Fruit fly (Drosophila melanogaster): ENCODE results near the gene Gr97a.

Gene Gr97a

dm6 chr3R:26966385-26966784 lies at the start of gene Gr97a:
Gr97a (minus strand) TSS chr3R:26966485.
- TF ChIP-seq cic (GFP tag; optimal IDR thresholded peaks at IDR 0.05) (no peak), CG14711 (tag; optimal IDR thresholded peaks at IDR 0.05) (no peak), CG11617 (GFP tag; optimal IDR thresholded peaks at IDR 0.05) (no peak), ovo (GFP tag; optimal IDR thresholded peaks at IDR 0.05) (no peak), pad (GFP tag; optimal IDR thresholded peaks at IDR 0.05) (no peak), CG12768 (GFP tag; optimal IDR thresholded peaks at IDR 0.05) (no peak), bab1 (GFP tag; optimal IDR thresholded peaks at IDR 0.05) (no peak), Hr96 (GFP tag; optimal IDR thresholded peaks at IDR 0.05) (no peak), CG7045 (GFP tag; optimal IDR thresholded peaks at IDR 0.05) (no peak), CG33017 (tag; optimal IDR thresholded peaks at IDR 0.05) (no peak)

dm6 chr3R:27007022-27007421 lies 40.7 kb upstream of the Gr97a start, which contains the start of gene CG6295:
CG6295 (minus strand) TSS chr3R:27007055.
- no peak for TF ChIP-seq ovo (GFP tag; optimal IDR thresholded peaks at IDR 0.05)
- no peak for TF ChIP-seq CG1620 (GFP tag; optimal IDR thresholded peaks at IDR 0.05)
- no peak for TF ChIP-seq tj (GFP tag; optimal IDR thresholded peaks at IDR 0.05)
- TF ChIP-seq Clk (GFP tag; optimal IDR thresholded peaks at IDR 0.05), result no peak
- no peak for TF ChIP-seq cic (GFP tag; optimal IDR thresholded peaks at IDR 0.05)
- no peak for TF ChIP-seq kay (GFP tag; ENCODE audit: borderline replicate concordance)
- TF ChIP-seq CG11617 (GFP tag; optimal IDR thresholded peaks at IDR 0.05), result no peak
- TF ChIP-seq CG7101 (tag; optimal IDR thresholded peaks at IDR 0.05), result no peak
- TF ChIP-seq CG12768 (GFP tag; optimal IDR thresholded peaks at IDR 0.05), result no peak
- TF ChIP-seq CG14711 (tag; optimal IDR thresholded peaks at IDR 0.05), result no peak
- no peak for TF ChIP-seq Crg-1 (GFP tag; optimal IDR thresholded peaks at IDR 0.05)
- no peak for TF ChIP-seq CG7045 (GFP tag; optimal IDR thresholded peaks at IDR 0.05)
- TF ChIP-seq cnc (optimal IDR thresholded peaks at IDR 0.05), result no peak

- no peak for TF ChIP-seq CG7101 (tag; optimal IDR thresholded peaks at IDR 0.05)
- TF ChIP-seq Crg-1 (GFP tag; optimal IDR thresholded peaks at IDR 0.05), result no peak
- TF ChIP-seq cnc (optimal IDR thresholded peaks at IDR 0.05), result no peak
- TF ChIP-seq CG1620 (GFP tag; optimal IDR thresholded peaks at IDR 0.05), result no peak
- TF ChIP-seq Hr96 (GFP tag; optimal IDR thresholded peaks at IDR 0.05), result no peak
- no peak for TF ChIP-seq pad (GFP tag; optimal IDR thresholded peaks at IDR 0.05)
Observed at dm6 chr3R:27005338-27005737, 39.1 kb upstream of the Gr97a start, which contains the start of gene CG6296. CG6296 (minus strand) TSS chr3R:27005469.

dm6 chr3R:27002787-27003186 lies 36.5 kb upstream of the Gr97a start:
- TF ChIP-seq CG7045 (GFP tag; optimal IDR thresholded peaks at IDR 0.05), result no peak

- no peak for TF ChIP-seq cnc (optimal IDR thresholded peaks at IDR 0.05)
- TF ChIP-seq tj (GFP tag; optimal IDR thresholded peaks at IDR 0.05), result no peak
- TF ChIP-seq CG5204 (GFP tag; optimal IDR thresholded peaks at IDR 0.05), result no peak
- no peak for TF ChIP-seq Clk (GFP tag; optimal IDR thresholded peaks at IDR 0.05)
- no peak for TF ChIP-seq toe (GFP tag; optimal IDR thresholded peaks at IDR 0.05)
- TF ChIP-seq Hr96 (GFP tag; optimal IDR thresholded peaks at IDR 0.05), result no peak
- TF ChIP-seq CG7101 (tag; optimal IDR thresholded peaks at IDR 0.05), result no peak
- TF ChIP-seq kay (GFP tag; ENCODE audit: borderline replicate concordance), result no peak
- TF ChIP-seq bab1 (GFP tag; optimal IDR thresholded peaks at IDR 0.05), result no peak
- TF ChIP-seq Crg-1 (GFP tag; optimal IDR thresholded peaks at IDR 0.05), result no peak
- no peak for TF ChIP-seq cic (GFP tag; optimal IDR thresholded peaks at IDR 0.05)
- no peak for TF ChIP-seq CG7045 (GFP tag; optimal IDR thresholded peaks at IDR 0.05)
- no peak for TF ChIP-seq CG33017 (tag; optimal IDR thresholded peaks at IDR 0.05)
- TF ChIP-seq ovo (GFP tag; optimal IDR thresholded peaks at IDR 0.05), result no peak
- no peak for TF ChIP-seq CG14711 (tag; optimal IDR thresholded peaks at IDR 0.05)
- no peak for TF ChIP-seq CG11617 (GFP tag; optimal IDR thresholded peaks at IDR 0.05)
- TF ChIP-seq CG12768 (GFP tag; optimal IDR thresholded peaks at IDR 0.05), result no peak
Observed at dm6 chr3R:26999452-26999851, 33.2 kb upstream of the Gr97a start, which contains the start of gene CG31077. CG31077 (plus strand) TSS chr3R:26999752.

dm6 chr3R:26996642-26997041 lies 30.4 kb upstream of the Gr97a start, which contains the start of gene RYa-R:
RYa-R (plus strand) TSS chr3R:26996980.
- TF ChIP-seq CG12768 (GFP tag; optimal IDR thresholded peaks at IDR 0.05) (no peak), Mnt (GFP tag; optimal IDR thresholded peaks at IDR 0.05) (no peak), cnc (optimal IDR thresholded peaks at IDR 0.05) (no peak), CG11617 (GFP tag; optimal IDR thresholded peaks at IDR 0.05) (no peak), CG5204 (GFP tag; optimal IDR thresholded peaks at IDR 0.05) (no peak), CG33017 (tag; optimal IDR thresholded peaks at IDR 0.05) (no peak), Crg-1 (GFP tag; optimal IDR thresholded peaks at IDR 0.05) (no peak), pad (GFP tag; optimal IDR thresholded peaks at IDR 0.05) (no peak), Clk (GFP tag; optimal IDR thresholded peaks at IDR 0.05) (no peak), CG7045 (GFP tag; optimal IDR thresholded peaks at IDR 0.05) (no peak)

dm6 chr3R:26994532-26994931 lies 28.2 kb upstream of the Gr97a start, which contains the start of gene TwdlC:
TwdlC (plus strand) TSS chr3R:26994832.
- no peak for TF ChIP-seq CG7045 (GFP tag; optimal IDR thresholded peaks at IDR 0.05)
- TF ChIP-seq cic (GFP tag; optimal IDR thresholded peaks at IDR 0.05), result no peak
- TF ChIP-seq pad (GFP tag; optimal IDR thresholded peaks at IDR 0.05), result no peak
